Fruit fly (Drosophila melanogaster): ENCODE data around the gene SecS.

DNA sequence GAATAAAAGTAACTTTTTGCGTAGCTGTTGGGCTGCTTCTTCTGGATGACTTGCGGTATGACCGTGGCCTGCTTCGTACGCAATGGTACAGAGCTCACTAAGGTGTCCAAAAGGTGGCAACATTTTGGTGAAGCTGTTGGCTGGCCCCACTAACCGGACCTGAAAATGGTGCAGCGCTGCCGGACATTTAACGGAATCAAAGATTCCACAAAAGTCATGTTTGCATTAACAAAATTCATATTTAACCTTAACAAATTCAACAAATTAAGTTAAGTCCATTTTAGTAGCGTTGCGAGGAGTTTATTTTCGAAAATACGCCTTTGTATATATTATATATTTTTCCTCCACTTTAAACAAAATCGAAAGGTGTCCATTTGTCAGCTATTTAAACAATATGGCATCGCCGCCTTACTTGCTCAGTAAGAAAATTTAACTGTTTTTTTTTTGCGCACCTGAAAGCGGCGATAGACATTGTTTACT, at the start of gene SecS, which contains the start of gene kra:
- no peak for TF ChIP-seq h (optimal IDR thresholded peaks at IDR 0.05)
- TF ChIP-seq ttk (optimal IDR thresholded peaks at IDR 0.05), result no peak
- no peak for TF ChIP-seq insv (optimal IDR thresholded peaks at IDR 0.05)
- TF ChIP-seq Myc (optimal IDR thresholded peaks at IDR 0.05), result no peak
